Worm (Caenorhabditis elegans) whole organism, L1 larva: ENCODE measurements around the gene smf-1.

Experiments
- C04F5.9 ChIP-seq: sonication (generic microtip); optimal IDR thresholded peaks from 2 replicates; lab custom pipeline; 2016; ENCODE audit warnings: missing genetic modification characterization, missing compliant biosample characterization
- C16A3.4 ChIP-seq: fragments of 150-350 bp; optimal IDR thresholded peaks from 2 replicates; lab custom pipeline; 2014; ENCODE audit warnings: missing biosample characterization, missing genetic modification characterization
- C34B4.2 ChIP-seq: sonication (generic microtip); optimal IDR thresholded peaks from 2 replicates; lab custom pipeline; 2017; ENCODE audit warnings: mild to moderate bottlenecking, missing genetic modification characterization, missing compliant biosample characterization
- F16B12.6 ChIP-seq: fragments of 150-350 bp; optimal IDR thresholded peaks from 2 replicates; lab custom pipeline; 2014; ENCODE audit warnings: missing biosample characterization, missing genetic modification characterization
- Y116A8C.19 ChIP-seq: sonication (generic microtip); optimal IDR thresholded peaks from 2 replicates; lab custom pipeline; 2016; ENCODE audit warnings: missing compliant biosample characterization, missing genetic modification characterization, borderline replicate concordance
- aha-1 ChIP-seq: fragments of 150-350 bp; optimal IDR thresholded peaks from 2 replicates; lab custom pipeline; 2014; ENCODE audit warnings: missing biosample characterization, missing genetic modification characterization
- aly-2 ChIP-seq: fragments of 150-350 bp; optimal IDR thresholded peaks from 2 replicates; lab custom pipeline; 2014; ENCODE audit warnings: missing biosample characterization, missing genetic modification characterization
- blmp-1 ChIP-seq: fragments of 150-350 bp; optimal IDR thresholded peaks from 2 replicates; lab custom pipeline; 2014; ENCODE audit warnings: missing biosample characterization, missing genetic modification characterization
- ceh-82 ChIP-seq, 3 experiments: fragments of 150-350 bp in 1 of 3; sonication (generic microtip) in 2 of 3; optimal IDR thresholded peaks; 2 replicates each; lab custom pipeline; 2014 to 2017; ENCODE audit warnings: missing biosample characterization in 3 of 3, missing genetic modification characterization in 3 of 3
- dsc-1 ChIP-seq: sonication (generic microtip); optimal IDR thresholded peaks from 2 replicates; lab custom pipeline; 2016; ENCODE audit warnings: mild to moderate bottlenecking, missing genetic modification characterization, missing compliant biosample characterization
- egl-13 ChIP-seq: sonication (generic microtip); optimal IDR thresholded peaks from 2 replicates; lab custom pipeline; 2016; ENCODE audit warnings: missing genotype, missing genetic modification reagents, missing genetic modification characterization, missing compliant biosample characterization
- egl-27 ChIP-seq, 2 experiments: fragments of 150-350 bp in 1 of 2; sonication (generic microtip); optimal IDR thresholded peaks; 3 replicates each; lab custom pipeline; 2017 to 2018; ENCODE audit warnings: missing biosample characterization in 2 of 2, missing genetic modification characterization in 2 of 2, missing genetic modification reagents in 2 of 2
- elt-2 ChIP-seq: sonication (generic microtip); optimal IDR thresholded peaks from 2 replicates; lab custom pipeline; 2016; ENCODE audit warnings: missing genetic modification characterization, mild to moderate bottlenecking, inconsistent platforms, missing compliant biosample characterization, missing genetic modification reagents
- fkh-10 ChIP-seq: sonication (generic microtip); optimal IDR thresholded peaks from 2 replicates; lab custom pipeline; 2017; ENCODE audit warnings: missing biosample characterization, missing genetic modification reagents, missing genetic modification characterization
- fkh-8 ChIP-seq: sonication (generic microtip); optimal IDR thresholded peaks from 2 replicates; lab custom pipeline; 2016; ENCODE audit warnings: mild to moderate bottlenecking, missing genetic modification characterization, missing compliant biosample characterization
- fos-1 ChIP-seq: fragments of 150-350 bp; optimal IDR thresholded peaks from 2 replicates; lab custom pipeline; 2014; ENCODE audit warnings: missing biosample characterization, missing genetic modification characterization
- grh-1 ChIP-seq: fragments of 200-800 bp; sonication (Bioruptor generic); IDR thresholded peaks from 2 replicates; pipeline ENCODE4 v1.3.6; 2022; ENCODE audit warnings: missing genetic modification reagents, missing genetic modification characterization, missing compliant biosample characterization
- hlh-17 ChIP-seq: fragments of 200-800 bp; sonication (Bioruptor generic); optimal IDR thresholded peaks from 2 replicates; lab custom pipeline; 2018; ENCODE audit warnings: missing genetic modification characterization, mild to moderate bottlenecking, missing compliant biosample characterization, moderate library complexity, borderline replicate concordance
- hlh-4 ChIP-seq: sonication (generic microtip); optimal IDR thresholded peaks from 2 replicates; lab custom pipeline; 2016; ENCODE audit warnings: mild to moderate bottlenecking, missing genetic modification characterization, missing compliant biosample characterization
- hpl-2 ChIP-seq: fragments of 150-350 bp; optimal IDR thresholded peaks from 2 replicates; lab custom pipeline; 2014; ENCODE audit warnings: missing biosample characterization, missing genetic modification reagents, missing genetic modification characterization
- irx-1 ChIP-seq: sonication (generic microtip); optimal IDR thresholded peaks from 2 replicates; lab custom pipeline; 2016; ENCODE audit warnings: missing genetic modification characterization, missing compliant biosample characterization
- isw-1 ChIP-seq: fragments of 200-800 bp; sonication (Bioruptor generic); IDR thresholded peaks from 2 replicates; pipeline ENCODE4 v1.3.6; 2022; ENCODE audit warnings: missing genetic modification characterization, missing compliant biosample characterization
- jun-1 ChIP-seq: fragments of 150-350 bp; optimal IDR thresholded peaks from 2 replicates; lab custom pipeline; 2014; ENCODE audit warnings: missing biosample characterization, missing genetic modification reagents, missing genetic modification characterization
- lin-15B ChIP-seq: fragments of 150-350 bp; sonication (generic microtip); optimal IDR thresholded peaks from 3 replicates; lab custom pipeline; 2014; ENCODE audit warnings: missing biosample characterization, missing genetic modification characterization
- lsy-2 ChIP-seq, 2 experiments: fragments of 150-350 bp; optimal IDR thresholded peaks; 2 replicates each; lab custom pipeline; 2014; ENCODE audit warnings: missing biosample characterization in 2 of 2, missing genetic modification characterization in 2 of 2
- mab-9 ChIP-seq: fragments of 200-800 bp; sonication (Bioruptor generic); IDR thresholded peaks from 2 replicates; pipeline ENCODE4 v1.3.6; 2022; ENCODE audit warnings: missing genetic modification reagents, missing genetic modification characterization, missing compliant biosample characterization
- mdl-1 ChIP-seq, 2 experiments: fragments of 150-350 bp; optimal IDR thresholded peaks; 2 replicates each; lab custom pipeline; 2014 to 2017; ENCODE audit warnings: missing biosample characterization in 2 of 2, missing genetic modification characterization in 2 of 2, inconsistent platforms in 1 of 2
- mef-2 ChIP-seq: fragments of 150-350 bp; optimal IDR thresholded peaks from 2 replicates; lab custom pipeline; 2014; ENCODE audit warnings: missing biosample characterization, missing genetic modification characterization
- nhr-71 ChIP-seq: sonication (generic microtip); optimal IDR thresholded peaks from 2 replicates; lab custom pipeline; 2016; ENCODE audit warnings: mild to moderate bottlenecking, missing genetic modification characterization, moderate library complexity, missing compliant biosample characterization
- nhr-76 ChIP-seq: sonication (generic microtip); optimal IDR thresholded peaks from 2 replicates; lab custom pipeline; 2017; ENCODE audit warnings: missing biosample characterization, missing genetic modification characterization
- nhr-85 ChIP-seq: sonication (generic microtip); peaks from one replicate; lab custom pipeline; 2016; ENCODE audit warnings: missing genetic modification characterization, inconsistent platforms, missing compliant biosample characterization
- pax-3 ChIP-seq: fragments of 200-800 bp; sonication (Bioruptor generic); optimal IDR thresholded peaks from 2 replicates; lab custom pipeline; 2018; ENCODE audit warnings: mild to moderate bottlenecking, missing genetic modification characterization, moderate library complexity, missing compliant biosample characterization
- snpc-4 ChIP-seq: fragments of 150-350 bp; optimal IDR thresholded peaks from 2 replicates; lab custom pipeline; 2014; ENCODE audit warnings: missing biosample characterization, missing genetic modification characterization
- snu-23 ChIP-seq: sonication (generic microtip); optimal IDR thresholded peaks from 2 replicates; lab custom pipeline; 2016; ENCODE audit warnings: missing genetic modification characterization, missing compliant biosample characterization
- sox-4 ChIP-seq: sonication (generic microtip); optimal IDR thresholded peaks from 2 replicates; lab custom pipeline; 2016; ENCODE audit warnings: missing genetic modification characterization, missing compliant biosample characterization
- tlp-1 ChIP-seq: fragments of 150-350 bp; optimal IDR thresholded peaks from 2 replicates; lab custom pipeline; 2014; ENCODE audit warnings: missing biosample characterization, missing genetic modification characterization
- unc-30 ChIP-seq: sonication (generic microtip); optimal IDR thresholded peaks from 2 replicates; lab custom pipeline; 2017; ENCODE audit warnings: missing biosample characterization, missing genetic modification characterization
- unc-86 ChIP-seq: sonication (generic microtip); optimal IDR thresholded peaks from 2 replicates; lab custom pipeline; 2016; ENCODE audit warnings: missing genetic modification characterization, missing compliant biosample characterization
- xbp-1 ChIP-seq: sonication (generic microtip); optimal IDR thresholded peaks from 2 replicates; lab custom pipeline; 2016; ENCODE audit warnings: missing genetic modification characterization, missing compliant biosample characterization
- ztf-11 ChIP-seq, 2 experiments: sonication (generic microtip); optimal IDR thresholded peaks; 2 replicates each; lab custom pipeline; 2016 to 2017; ENCODE audit warnings: missing genetic modification characterization in 2 of 2, missing biosample characterization in 1 of 2, missing compliant biosample characterization in 1 of 2

smf-1 gene

ce11 chrX:6740983-6741365 lies 18.1 kb upstream of the smf-1 start (continued):
- no peak for TF ChIP-seq fos-1 (tag; lab: Kevin White, UChicago)
- TF ChIP-seq elt-2 (tag; lab: Kevin White, UChicago), result no peak
- peak; percentile 12 for TF ChIP-seq sox-4 (tag; lab: Kevin White, UChicago)
- TF ChIP-seq grh-1 (GFP tag; lab: Robert Waterston, UW), result peak; percentile 67
- TF ChIP-seq C04F5.9, result peak; percentile 4
- TF ChIP-seq hpl-2 (GFP tag; lab: Kevin White, UChicago), result no peak
- no peak for TF ChIP-seq aly-2 (tag; lab: Kevin White, UChicago)
- TF ChIP-seq blmp-1 (tag; lab: Kevin White, UChicago), result peak; percentile 43
- peak; percentile 59 for TF ChIP-seq C16A3.4 (tag; lab: Kevin White, UChicago)
- TF ChIP-seq egl-13 (tag; lab: Kevin White, UChicago), result no peak
- no peak for TF ChIP-seq C34B4.2 (tag; lab: Kevin White, UChicago)
- no peak for TF ChIP-seq unc-30 (tag; lab: Kevin White, UChicago)
- TF ChIP-seq mef-2, result peak; percentile 40
- TF ChIP-seq pax-3 (tag; lab: Kevin White, UChicago), result no peak
- TF ChIP-seq tlp-1, result no peak
- TF ChIP-seq egl-27 (tag; optimal IDR thresholded peaks at IDR 0.05; lab: Kevin White, UChicago), result no peak
- no peak for TF ChIP-seq jun-1 (tag; lab: Kevin White, UChicago)
- TF ChIP-seq F16B12.6 (tag; lab: Kevin White, UChicago), result no peak
- peak; percentile 95 for TF ChIP-seq nhr-71 (tag; lab: Kevin White, UChicago)
- TF ChIP-seq lsy-2 (tag; optimal IDR thresholded peaks at IDR 0.05; lab: Kevin White, UChicago), result peak; percentile 40 to 49
- TF ChIP-seq snpc-4 (tag; lab: Kevin White, UChicago), result peak; percentile 5
- peak; percentile 83 for TF ChIP-seq nhr-85 (tag; lab: Kevin White, UChicago)
- TF ChIP-seq mdl-1 (tag; optimal IDR thresholded peaks at IDR 0.05; lab: Kevin White, UChicago), result peak in 1 of 2 experiments; percentile 81
- no peak for TF ChIP-seq hlh-17
- no peak for TF ChIP-seq Y116A8C.19
- no peak for TF ChIP-seq lin-15B (tag; lab: Kevin White, UChicago)
- peak; percentile 28 for TF ChIP-seq irx-1 (tag; lab: Kevin White, UChicago)
- TF ChIP-seq aha-1 (tag; lab: Kevin White, UChicago), result no peak
- TF ChIP-seq ztf-11 (tag; optimal IDR thresholded peaks at IDR 0.05; lab: Kevin White, UChicago), result no peak
- no peak for TF ChIP-seq fkh-8 (tag; lab: Kevin White, UChicago)
- no peak for TF ChIP-seq nhr-76 (tag; lab: Kevin White, UChicago)
- TF ChIP-seq snu-23 (GFP tag; lab: Kevin White, UChicago), result peak; percentile 85

- TF ChIP-seq mdl-1 (tag; optimal IDR thresholded peaks at IDR 0.05; lab: Kevin White, UChicago) (peak in 1 of 2 experiments; percentile 47), egl-13 (tag; lab: Kevin White, UChicago) (peak; percentile 22), pax-3 (tag; lab: Kevin White, UChicago) (no peak), F16B12.6 (tag; lab: Kevin White, UChicago) (no peak), isw-1 (GFP tag; lab: Robert Waterston, UW) (peak; percentile 7), mab-9 (GFP tag; lab: Robert Waterston, UW) (0 out of 2 replicates have a peak, but pooled peaks have one; percentile 28), dsc-1 (tag; lab: Kevin White, UChicago) (peak; percentile 58), ceh-82 (tag; optimal IDR thresholded peaks at IDR 0.05; lab: Kevin White, UChicago) (peak in 2 of 3 experiments; percentile 25 to 59), hlh-4 (tag; lab: Kevin White, UChicago) (no peak), unc-86 (tag; lab: Kevin White, UChicago) (peak; percentile 70), xbp-1 (tag; lab: Kevin White, UChicago) (peak; percentile 14), fkh-8 (tag; lab: Kevin White, UChicago) (peak; percentile 78), fkh-10 (GFP tag; lab: Kevin White, UChicago) (peak; percentile 51)
These were observed 17.6 kb upstream of the smf-1 start for ce11 chrX:6740282-6740982.
